Worm (Caenorhabditis elegans): ENCODE results near the gene rpac-19.

ce11 chrIII:9616933-9617332, 12.8 kb downstream of the rpac-19 start:
- TF ChIP-seq W03F9.2 (tag; optimal IDR thresholded peaks at IDR 0.05) (peak; percentile 61), dao-5 (tag; optimal IDR thresholded peaks at IDR 0.05) (no peak)
